Worm (Caenorhabditis elegans): ENCODE results near the gene cpsf-2.

Gene cpsf-2

ce11 chrV:7163477-7164114 lies 15.4 kb upstream of the cpsf-2 start, which contains the start of gene ugt-41:
Gene ugt-41, minus strand, starts transcription at chrV:7163595.
- TF ChIP-seq lin-40 (tag; optimal IDR thresholded peaks at IDR 0.05) (peak; percentile 18), nhr-80 (tag; optimal IDR thresholded peaks at IDR 0.05) (peak; percentile 42), F23B12.7 (tag; optimal IDR thresholded peaks at IDR 0.05; ENCODE audit: insufficient read depth) (no peak), unc-62 (GFP tag; optimal IDR thresholded peaks at IDR 0.05) (peak; percentile 85)

- no peak for TF ChIP-seq B0035.1 (tag; optimal IDR thresholded peaks at IDR 0.05)
Observed at ce11 chrV:7164210-7164609, 14.8 kb upstream of the cpsf-2 start, which contains the start of gene srh-83. Gene srh-83, plus strand, starts transcription at chrV:7164510.

ce11 chrV:7166709-7167108 lies 12.3 kb upstream of the cpsf-2 start, which contains the start of gene ugt-36:
Gene ugt-36, plus strand, starts transcription at chrV:7167009.
- TF ChIP-seq Y53F4B.3 (GFP tag; IDR thresholded peaks at IDR 0.05) = no peak
- no peak for TF ChIP-seq snpc-1.3 (tag; optimal IDR thresholded peaks at IDR 0.05; ENCODE audit: insufficient read depth)
- no peak for TF ChIP-seq ccch-3 (GFP tag; optimal IDR thresholded peaks at IDR 0.05)
- TF ChIP-seq Y79H2A.3 (GFP tag; conservative IDR thresholded peaks at IDR 0.05) = no peak
- no peak for TF ChIP-seq ztf-28 (GFP tag; IDR thresholded peaks at IDR 0.05)
- no peak for TF ChIP-seq cebp-1 (GFP tag; IDR thresholded peaks at IDR 0.05)
- TF ChIP-seq cebp-1 (tag; optimal IDR thresholded peaks at IDR 0.05) = no peak
- TF ChIP-seq Y56A3A.18 (GFP tag; IDR thresholded peaks at IDR 0.05) = no peak
- TF ChIP-seq efl-1 (GFP tag; optimal IDR thresholded peaks at IDR 0.05) = no peak

ce11 chrV:7175201-7175600 lies 3.8 kb upstream of the cpsf-2 start, which contains the start of gene lgc-39:
Gene lgc-39, plus strand, starts transcription at chrV:7175501.
- TF ChIP-seq aptf-3 (GFP tag; IDR thresholded peaks at IDR 0.05) = no peak
- TF ChIP-seq die-1 (tag; optimal IDR thresholded peaks at IDR 0.05) = no peak
- no peak for TF ChIP-seq madf-10 (tag; optimal IDR thresholded peaks at IDR 0.05)
- no peak for TF ChIP-seq egl-44 (GFP tag; IDR thresholded peaks at IDR 0.05)
- TF ChIP-seq hlh-26 (GFP tag; conservative IDR thresholded peaks at IDR 0.05) = no peak

- TF ChIP-seq attf-3 (GFP tag; conservative IDR thresholded peaks at IDR 0.05) = no peak
- TF ChIP-seq madf-10 (tag; optimal IDR thresholded peaks at IDR 0.05) = no peak
- no peak for TF ChIP-seq egrh-3 (GFP tag; IDR thresholded peaks at IDR 0.05)
- no peak for TF ChIP-seq hlh-26 (GFP tag; conservative IDR thresholded peaks at IDR 0.05)
- no peak for TF ChIP-seq F33H1.4 (GFP tag; IDR thresholded peaks at IDR 0.05)
- TF ChIP-seq ccch-3 (GFP tag; optimal IDR thresholded peaks at IDR 0.05) = no peak
- no peak for TF ChIP-seq F10E7.11 (tag; optimal IDR thresholded peaks at IDR 0.05)
- no peak for TF ChIP-seq hmg-1.2 (GFP tag; IDR thresholded peaks at IDR 0.05)
- no peak for TF ChIP-seq ets-4 (GFP tag; optimal IDR thresholded peaks at IDR 0.05)
- TF ChIP-seq ztf-28 (GFP tag; IDR thresholded peaks at IDR 0.05) = no peak
Observed at ce11 chrV:7184549-7184948, 5.6 kb downstream of the cpsf-2 start, which contains the start of gene pitr-5. Gene pitr-5, plus strand, starts transcription at chrV:7184849.

ce11 chrV:7186599-7186998 lies 7.6 kb downstream of the cpsf-2 start:
- TF ChIP-seq Y56A3A.18 (GFP tag; IDR thresholded peaks at IDR 0.05) = no peak
- no peak for TF ChIP-seq cebp-1 (GFP tag; IDR thresholded peaks at IDR 0.05)
- TF ChIP-seq cebp-1 (tag; optimal IDR thresholded peaks at IDR 0.05) = peak; percentile 49
- TF ChIP-seq aptf-3 (GFP tag; IDR thresholded peaks at IDR 0.05) = no peak
- TF ChIP-seq nhr-80 (tag; optimal IDR thresholded peaks at IDR 0.05) = peak; percentile 68

- TF ChIP-seq nhr-80 (tag; optimal IDR thresholded peaks at IDR 0.05) (peak; percentile 55), unc-130 (GFP tag; optimal IDR thresholded peaks at IDR 0.05) (no peak), attf-3 (GFP tag; conservative IDR thresholded peaks at IDR 0.05) (no peak), cebp-1 (GFP tag; IDR thresholded peaks at IDR 0.05) (no peak), cebp-1 (tag; optimal IDR thresholded peaks at IDR 0.05) (no peak), F39B2.1 (GFP tag; IDR thresholded peaks at IDR 0.05) (no peak), nhr-120 (GFP tag; IDR thresholded peaks at IDR 0.05) (no peak), F22D6.2 (tag; optimal IDR thresholded peaks at IDR 0.05) (no peak)
Observed at ce11 chrV:7187295-7187694, 8.3 kb downstream of the cpsf-2 start.
